Fruit fly (Drosophila melanogaster) whole organism, embryonic: ENCODE measurements around the gene ninaG.

ENCODE experiments used
- Abd-B ChIP-seq: fragments of 200-800 bp; sonication (Bioruptor generic); optimal IDR thresholded peaks from 2 replicates; lab custom pipeline; 2018; ENCODE audit warnings: missing biosample characterization, mild to moderate bottlenecking, missing genetic modification characterization, moderate library complexity
- Antp ChIP-seq: fragments of 200-800 bp; sonication (Bioruptor generic); optimal IDR thresholded peaks from 3 replicates; lab custom pipeline; 2016; ENCODE audit warnings: missing biosample characterization, missing genetic modification characterization
- Atf-2 ChIP-seq: fragments of 200-800 bp; sonication (Bioruptor generic); optimal IDR thresholded peaks from 2 replicates; lab custom pipeline; 2016; ENCODE audit warnings: missing biosample characterization, missing genetic modification characterization
- CG10147 ChIP-seq: fragments of 200-800 bp; sonication (Bioruptor generic); optimal IDR thresholded peaks from 2 replicates; lab custom pipeline; 2019; ENCODE audit warnings: missing biosample characterization, mild to moderate bottlenecking, missing genetic modification characterization, moderate library complexity
- CG10431 ChIP-seq: fragments of 200-800 bp; sonication (Bioruptor generic); optimal IDR thresholded peaks from 3 replicates; lab custom pipeline; 2018; ENCODE audit warnings: missing biosample characterization, mild to moderate bottlenecking, missing genetic modification characterization
- CG10462 ChIP-seq: fragments of 200-800 bp; sonication (Bioruptor generic); optimal IDR thresholded peaks from 2 replicates; lab custom pipeline; 2016; ENCODE audit warnings: missing biosample characterization, missing genetic modification characterization
- CG11398 ChIP-seq: fragments of 200-800 bp; sonication (Bioruptor generic); optimal IDR thresholded peaks from 2 replicates; lab custom pipeline; 2016; ENCODE audit warnings: missing biosample characterization, missing genetic modification characterization
- CG12299 ChIP-seq: fragments of 200-800 bp; sonication (Bioruptor generic); optimal IDR thresholded peaks from 2 replicates; lab custom pipeline; 2018; ENCODE audit warnings: missing biosample characterization, mild to moderate bottlenecking, missing genetic modification characterization
- CG13287 ChIP-seq: fragments of 200-800 bp; sonication (Bioruptor generic); IDR thresholded peaks from 2 replicates; pipeline ENCODE4 v1.3.6; 2022; ENCODE audit warnings: missing biosample characterization, missing genetic modification characterization; ENCODE audit not compliant: partially characterized antibody
- CG14441 ChIP-seq: fragments of 200-800 bp; sonication (Bioruptor generic); IDR thresholded peaks from 2 replicates; pipeline ENCODE4 v1.3.6; 2022; ENCODE audit warnings: missing biosample characterization, missing genetic modification characterization
- CG15269 ChIP-seq: fragments of 200-800 bp; sonication (Bioruptor generic); optimal IDR thresholded peaks from 2 replicates; lab custom pipeline; 2018; ENCODE audit warnings: missing biosample characterization, mild to moderate bottlenecking, missing genetic modification characterization, moderate library complexity
- CG1602 ChIP-seq: fragments of 200-800 bp; sonication (Bioruptor generic); optimal IDR thresholded peaks from 3 replicates; lab custom pipeline; 2016; ENCODE audit warnings: missing biosample characterization, missing genetic modification characterization
- CG17829 ChIP-seq: fragments of 200-800 bp; optimal IDR thresholded peaks from 2 replicates; lab custom pipeline; 2019; ENCODE audit warnings: missing biosample characterization, mild to moderate bottlenecking, missing genetic modification characterization, moderate library complexity
- CG1832 ChIP-seq: fragments of 200-800 bp; sonication (Bioruptor generic); optimal IDR thresholded peaks from 2 replicates; lab custom pipeline; 2017; ENCODE audit warnings: missing biosample characterization, mild to moderate bottlenecking, missing genetic modification characterization, inconsistent platforms
- CG18764 ChIP-seq: fragments of 200-800 bp; sonication (Bioruptor generic); optimal IDR thresholded peaks from 3 replicates; lab custom pipeline; 2016; ENCODE audit warnings: missing biosample characterization, missing genetic modification characterization
- CG33213 ChIP-seq: fragments of 200-800 bp; sonication (Bioruptor generic); optimal IDR thresholded peaks from 3 replicates; lab custom pipeline; 2016; ENCODE audit warnings: missing biosample characterization, missing genetic modification characterization
- CG5180 ChIP-seq: fragments of 200-800 bp; sonication (Bioruptor generic); optimal IDR thresholded peaks from 3 replicates; lab custom pipeline; 2017; ENCODE audit warnings: missing biosample characterization, missing genetic modification characterization, mild to moderate bottlenecking, moderate library complexity, missing genetic modification reagents
- CG6854 ChIP-seq: fragments of 200-800 bp; sonication (Bioruptor generic); optimal IDR thresholded peaks from 3 replicates; lab custom pipeline; 2017; ENCODE audit warnings: missing biosample characterization, mild to moderate bottlenecking, missing genetic modification characterization
- CG7786 ChIP-seq: fragments of 200-800 bp; sonication (Bioruptor generic); optimal IDR thresholded peaks from 2 replicates; lab custom pipeline; 2016; ENCODE audit warnings: missing biosample characterization, missing genetic modification characterization
- CG8388 ChIP-seq: fragments of 200-800 bp; sonication (Bioruptor generic); optimal IDR thresholded peaks from 2 replicates; lab custom pipeline; 2019; ENCODE audit warnings: missing biosample characterization, mild to moderate bottlenecking, missing genetic modification characterization, moderate library complexity
- CG8944 ChIP-seq: fragments of 200-800 bp; sonication (Bioruptor generic); optimal IDR thresholded peaks from 3 replicates; lab custom pipeline; 2016; ENCODE audit warnings: missing biosample characterization, missing genetic modification characterization
- D ChIP-seq, 2 experiments: fragments of 200-800 bp in 1 of 2; fragments of >200 bp in 1 of 2; sonication (Bioruptor generic) in 1 of 2; optimal IDR thresholded peaks; 2 replicates in 1 of 2; 3 replicates in 1 of 2; lab custom pipeline; 2017; ENCODE audit warnings: mild to moderate bottlenecking in 1 of 2, missing biosample characterization in 1 of 2, missing genetic modification characterization in 1 of 2, missing genetic modification reagents in 1 of 2
- E2f2 ChIP-seq: fragments of 200-800 bp; sonication (Bioruptor generic); IDR thresholded peaks from 2 replicates; pipeline ENCODE4 v1.3.6; 2022; ENCODE audit warnings: missing biosample characterization, missing genetic modification characterization
- Hmr ChIP-seq: fragments of 200-800 bp; sonication (Bioruptor generic); optimal IDR thresholded peaks from 3 replicates; lab custom pipeline; 2017; ENCODE audit warnings: mild to moderate bottlenecking, missing biosample characterization, missing genetic modification reagents, missing genetic modification characterization
- Hsf ChIP-seq: fragments of 200-800 bp; sonication (Bioruptor generic); optimal IDR thresholded peaks from 3 replicates; lab custom pipeline; 2016; ENCODE audit warnings: missing biosample characterization, missing genetic modification characterization
- Max ChIP-seq: fragments of 200-800 bp; sonication (Bioruptor generic); optimal IDR thresholded peaks from 2 replicates; lab custom pipeline; 2016; ENCODE audit warnings: missing biosample characterization, mild to moderate bottlenecking, missing genetic modification characterization
- PHDP ChIP-seq: fragments of 200-800 bp; sonication (Bioruptor generic); optimal IDR thresholded peaks from 3 replicates; lab custom pipeline; 2018; ENCODE audit warnings: missing biosample characterization, mild to moderate bottlenecking, missing genetic modification characterization, moderate library complexity
- Sin3A ChIP-seq: fragments of >200 bp; optimal IDR thresholded peaks from 2 replicates; lab custom pipeline; 2018
- Stat92E ChIP-seq, 3 experiments: fragments of >200 bp in 2 of 3; fragments of 200-800 bp in 1 of 3; sonication (Bioruptor generic) in 1 of 3; optimal IDR thresholded peaks; 2 replicates each; lab custom pipeline; 2017 to 2019; ENCODE audit warnings: missing biosample characterization in 3 of 3, missing genetic modification characterization in 3 of 3, mild to moderate bottlenecking in 1 of 3, moderate library complexity in 1 of 3
- Xrp1 ChIP-seq: fragments of 200-800 bp; sonication (Bioruptor generic); IDR thresholded peaks from 2 replicates; pipeline ENCODE4 v1.3.6; 2022; ENCODE audit warnings: missing biosample characterization, missing genetic modification characterization
- abd-A ChIP-seq: fragments of 200-800 bp; sonication (Bioruptor generic); optimal IDR thresholded peaks from 3 replicates; lab custom pipeline; 2019; ENCODE audit warnings: missing biosample characterization, mild to moderate bottlenecking, missing genetic modification characterization, moderate library complexity
- ato ChIP-seq: fragments of 200-800 bp; sonication (Bioruptor generic); IDR thresholded peaks from 2 replicates; pipeline ENCODE4 v1.3.6; 2022; ENCODE audit warnings: missing biosample characterization, missing genetic modification characterization; ENCODE audit not compliant: partially characterized antibody
- bsh ChIP-seq, 2 experiments: fragments of 200-800 bp; sonication (Bioruptor generic); optimal IDR thresholded peaks; 2 replicates each; lab custom pipeline; 2017 to 2018; ENCODE audit warnings: mild to moderate bottlenecking in 2 of 2, missing biosample characterization in 2 of 2, missing genetic modification characterization in 2 of 2, moderate library complexity in 1 of 2
- dm ChIP-seq: fragments of 200-800 bp; sonication (Bioruptor generic); optimal IDR thresholded peaks from 3 replicates; lab custom pipeline; 2016; ENCODE audit warnings: missing biosample characterization, missing genetic modification characterization
- exex ChIP-seq: fragments of 200-800 bp; sonication (Bioruptor generic); optimal IDR thresholded peaks from 4 replicates; lab custom pipeline; 2018; ENCODE audit warnings: missing biosample characterization, mild to moderate bottlenecking, missing genetic modification characterization, moderate library complexity
- eyg ChIP-seq: fragments of 200-800 bp; sonication (Bioruptor generic); optimal IDR thresholded peaks from 3 replicates; lab custom pipeline; 2016; ENCODE audit warnings: missing biosample characterization, missing genetic modification characterization
- grau ChIP-seq: fragments of 200-800 bp; optimal IDR thresholded peaks from 3 replicates; lab custom pipeline; 2019; ENCODE audit warnings: missing biosample characterization, mild to moderate bottlenecking, missing genetic modification characterization, moderate library complexity
- h ChIP-seq: fragments of >200 bp; optimal IDR thresholded peaks from 2 replicates; lab custom pipeline; 2017
- nerfin-2 ChIP-seq: fragments of 200-800 bp; sonication (Bioruptor generic); IDR thresholded peaks from 2 replicates; pipeline ENCODE4 v1.3.6; 2022; ENCODE audit warnings: missing biosample characterization, missing genetic modification characterization; ENCODE audit not compliant: partially characterized antibody
- psq ChIP-seq: fragments of 200-800 bp; sonication (Bioruptor generic); optimal IDR thresholded peaks from 2 replicates; lab custom pipeline; 2017; ENCODE audit warnings: missing biosample characterization, missing genetic modification characterization
- sna ChIP-seq: fragments of 200-800 bp; sonication (Bioruptor generic); IDR thresholded peaks from 2 replicates; pipeline ENCODE4 v1.3.6; 2022; ENCODE audit warnings: missing biosample characterization, missing genetic modification characterization; ENCODE audit not compliant: partially characterized antibody
- tgo ChIP-seq: fragments of 200-800 bp; sonication (Bioruptor generic); IDR thresholded peaks from 3 replicates; pipeline ENCODE4 v1.3.6; 2022; ENCODE audit warnings: missing biosample characterization, missing genetic modification characterization
- tll ChIP-seq, 2 experiments: fragments of 200-800 bp in 1 of 2; fragments of >200 bp in 1 of 2; sonication (Bioruptor generic) in 1 of 2; optimal IDR thresholded peaks; 2 replicates each; lab custom pipeline; 2017 to 2019; ENCODE audit warnings: missing biosample characterization in 2 of 2, missing genetic modification characterization in 2 of 2, mild to moderate bottlenecking in 1 of 2, moderate library complexity in 1 of 2
- wdn ChIP-seq: fragments of 200-800 bp; sonication (Bioruptor generic); IDR thresholded peaks from 2 replicates; pipeline ENCODE4 v1.3.6; 2022; ENCODE audit warnings: missing biosample characterization, missing genetic modification characterization

ninaG gene

DNA sequence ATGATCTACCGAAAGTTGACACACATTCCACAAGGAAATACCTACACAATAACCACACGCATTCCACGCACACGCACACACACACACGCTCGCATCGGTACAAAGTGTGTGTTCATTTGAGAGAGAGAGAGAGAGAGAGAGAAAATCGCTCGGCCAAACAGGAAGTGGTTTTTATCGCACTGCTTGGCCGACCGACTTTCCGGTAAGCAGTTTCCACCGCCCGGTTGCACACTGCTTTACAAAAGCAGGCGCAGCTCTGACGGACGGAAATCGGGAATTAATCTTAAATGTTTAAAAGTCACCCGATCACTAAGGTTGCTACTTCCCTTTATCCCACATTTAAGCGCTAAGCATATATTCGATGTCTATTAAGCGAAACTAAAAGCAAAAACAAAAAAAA, 28.7 kb downstream of the ninaG start (continued):
- TF ChIP-seq CG13287 (GFP tag; lab: Robert Waterston, UW) (no peak), CG6854 (GFP tag; lab: Kevin White, UChicago) (peak; percentile 56), CG1832 (GFP tag; lab: Kevin White, UChicago) (peak; percentile 27), Hsf (GFP tag; lab: Kevin White, UChicago) (peak; percentile 63), CG7786 (GFP tag; lab: Kevin White, UChicago) (no peak), psq (no peak), ato (GFP tag; lab: Robert Waterston, UW) (no peak), CG33213 (GFP tag; lab: Kevin White, UChicago) (peak; percentile 83), PHDP (tag; lab: Kevin White, UChicago) (no peak), CG15269 (tag; lab: Kevin White, UChicago) (no peak), CG17829 (no peak), CG8388 (GFP tag; lab: Kevin White, UChicago) (peak; percentile 60), CG11398 (GFP tag; lab: Kevin White, UChicago) (peak; percentile 60), CG10431 (peak; percentile 72), Stat92E (GFP tag; optimal IDR thresholded peaks at IDR 0.05; lab: Kevin White, UChicago) (no peak), E2f2 (GFP tag; lab: Robert Waterston, UW) (no peak), Abd-B (GFP tag; lab: Kevin White, UChicago) (no peak), tgo (GFP tag; lab: Robert Waterston, UW) (peak; percentile 37; the same call in 1 of the 3 replicates), Max (GFP tag; lab: Kevin White, UChicago) (no peak), CG18764 (GFP tag; lab: Kevin White, UChicago) (peak; percentile 47), CG8944 (GFP tag; lab: Kevin White, UChicago) (peak; percentile 19), CG12299 (tag; lab: Kevin White, UChicago) (peak; percentile 20), dm (GFP tag; lab: Kevin White, UChicago) (peak; percentile 50), h (no peak), Sin3A (lab: Kevin White, UChicago) (no peak), Xrp1 (GFP tag; lab: Robert Waterston, UW) (peak; percentile 53; the same call in 1 of the 2 replicates), bsh (GFP tag; optimal IDR thresholded peaks at IDR 0.05; lab: Kevin White, UChicago) (no peak), grau (tag; lab: Kevin White, UChicago) (no peak), CG10462 (GFP tag; lab: Kevin White, UChicago) (peak; percentile 30), Atf-2 (GFP tag; lab: Kevin White, UChicago) (peak; percentile 54), D (optimal IDR thresholded peaks at IDR 0.05; lab: Kevin White, UChicago) (no peak), D (GFP tag; optimal IDR thresholded peaks at IDR 0.05; lab: Kevin White, UChicago) (peak; percentile 75), CG1602 (GFP tag; lab: Kevin White, UChicago) (peak; percentile 16), eyg (GFP tag; lab: Kevin White, UChicago) (peak; percentile 54), sna (no peak), CG5180 (peak; percentile 45), nerfin-2 (GFP tag; lab: Robert Waterston, UW) (no peak), exex (tag; lab: Kevin White, UChicago) (no peak), CG14441 (GFP tag; lab: Robert Waterston, UW) (no peak; the same call in 1 of the 2 replicates), tll (GFP tag; optimal IDR thresholded peaks at IDR 0.05; lab: Kevin White, UChicago) (peak in 1 of 2 experiments; percentile 41), wdn (no peak), Antp (GFP tag; lab: Kevin White, UChicago) (no peak), CG10147 (GFP tag; lab: Kevin White, UChicago) (no peak), abd-A (tag; lab: Kevin White, UChicago) (no peak), Hmr (GFP tag; lab: Kevin White, UChicago) (peak; percentile 51)
